Worm (Caenorhabditis elegans): ENCODE data around the gene try-9.

ce11 chrII:4322871-4323270, 45.2 kb upstream of the try-9 start, which contains the start of gene H20J04.6:
- TF ChIP-seq nhr-77 (tag; optimal IDR thresholded peaks at IDR 0.05) (no peak), Y55F3AM.14 (GFP tag; optimal IDR thresholded peaks at IDR 0.05) (no peak), unc-39 (tag; optimal IDR thresholded peaks at IDR 0.05) (no peak), ama-1 (optimal IDR thresholded peaks at IDR 0.05) (no peak), aly-2 (tag; optimal IDR thresholded peaks at IDR 0.05) (no peak), nhr-10 (tag; optimal IDR thresholded peaks at IDR 0.05) (no peak), unc-62 (GFP tag; optimal IDR thresholded peaks at IDR 0.05) (no peak), nhr-11 (tag; optimal IDR thresholded peaks at IDR 0.05) (no peak), mdl-1 (tag; optimal IDR thresholded peaks at IDR 0.05) (no peak), nhr-237 (tag; optimal IDR thresholded peaks at IDR 0.05) (no peak), ceh-16 (tag; optimal IDR thresholded peaks at IDR 0.05) (no peak), ceh-82 (tag; optimal IDR thresholded peaks at IDR 0.05) (no peak)

Measured in whole organism, L2 larva.